Worm (Caenorhabditis elegans) whole organism, L1 larva: ENCODE data around the gene F09B9.5.

Source experiments
- irx-1 ChIP-seq: sonication (generic microtip); optimal IDR thresholded peaks from 2 replicates; lab custom pipeline; 2016; ENCODE audit warnings: missing genetic modification characterization, missing compliant biosample characterization
- unc-62 ChIP-seq: fragments of 150-350 bp; optimal IDR thresholded peaks from 2 replicates; lab custom pipeline; 2014; ENCODE audit warnings: missing biosample characterization, missing genetic modification reagents, missing genetic modification characterization

- TF ChIP-seq irx-1 (tag; lab: Kevin White, UChicago), result no peak
- no peak for TF ChIP-seq unc-62 (GFP tag; lab: Kevin White, UChicago)
These were observed 16.1 kb upstream of the F09B9.5 start, which contains the start of gene moc-1 for ce11 chrX:10138494-10138893.
